Worm (Caenorhabditis elegans): ENCODE results near the gene mgl-1.
A peak's percentile ranks its signal among the peaks of the same experiment; 100 is the strongest.

Gene mgl-1

ce11 chrX:10000635-10001034, 24.5 kb upstream of the mgl-1 start, which contains the start of gene F19C6.2:
Gene F19C6.2, plus strand, starts transcription at chrX:10000935.
- TF ChIP-seq nhr-25 (tag; optimal IDR thresholded peaks at IDR 0.05): no peak
- no peak for TF ChIP-seq mml-1 (tag; optimal IDR thresholded peaks at IDR 0.05)
- no peak for TF ChIP-seq nfya-1 (tag; optimal IDR thresholded peaks at IDR 0.05; ENCODE audit: insufficient read depth)
- TF ChIP-seq unc-39 (tag; optimal IDR thresholded peaks at IDR 0.05): no peak
- TF ChIP-seq unc-62 (GFP tag; optimal IDR thresholded peaks at IDR 0.05): no peak
- TF ChIP-seq ceh-28 (tag; optimal IDR thresholded peaks at IDR 0.05): no peak
- no peak for TF ChIP-seq nhr-23 (tag; optimal IDR thresholded peaks at IDR 0.05)
- no peak for TF ChIP-seq nhr-76 (tag; optimal IDR thresholded peaks at IDR 0.05)
- TF ChIP-seq mdl-1 (tag; optimal IDR thresholded peaks at IDR 0.05): no peak
- no peak for TF ChIP-seq egl-27 (tag; optimal IDR thresholded peaks at IDR 0.05)
- TF ChIP-seq nhr-237 (tag; optimal IDR thresholded peaks at IDR 0.05): no peak
- no peak for TF ChIP-seq nhr-12 (tag; optimal IDR thresholded peaks at IDR 0.05)
- no peak for TF ChIP-seq elt-3 (tag; optimal IDR thresholded peaks at IDR 0.05)
- no peak for TF ChIP-seq tbx-2 (tag; optimal IDR thresholded peaks at IDR 0.05)
- no peak for TF ChIP-seq nhr-43 (tag; optimal IDR thresholded peaks at IDR 0.05; ENCODE audit: poor library complexity, severe bottlenecking)
- no peak for TF ChIP-seq pha-4 (tag; optimal IDR thresholded peaks at IDR 0.05)
- TF ChIP-seq fos-1 (tag; optimal IDR thresholded peaks at IDR 0.05): no peak
- TF ChIP-seq eor-1 (tag; optimal IDR thresholded peaks at IDR 0.05): no peak
- no peak for TF ChIP-seq lin-15B (tag; optimal IDR thresholded peaks at IDR 0.05)

- TF ChIP-seq tbx-2 (tag; optimal IDR thresholded peaks at IDR 0.05) (peak; percentile 64), egl-27 (tag; optimal IDR thresholded peaks at IDR 0.05) (no peak), elt-3 (tag; optimal IDR thresholded peaks at IDR 0.05) (no peak), nhr-77 (tag; optimal IDR thresholded peaks at IDR 0.05) (no peak), egl-5 (tag; optimal IDR thresholded peaks at IDR 0.05) (peak; percentile 68), sea-2 (GFP tag; optimal IDR thresholded peaks at IDR 0.05) (peak; percentile 81), pqm-1 (tag; optimal IDR thresholded peaks at IDR 0.05) (no peak), ztf-11 (tag; optimal IDR thresholded peaks at IDR 0.05) (peak; percentile 3), ztf-4 (tag; optimal IDR thresholded peaks at IDR 0.05) (no peak), elt-2 (tag; optimal IDR thresholded peaks at IDR 0.05) (peak; percentile 50), ceh-82 (tag; optimal IDR thresholded peaks at IDR 0.05) (peak; percentile 70), nhr-67 (tag; optimal IDR thresholded peaks at IDR 0.05) (no peak), daf-12 (tag; optimal IDR thresholded peaks at IDR 0.05) (no peak), nhr-43 (tag; optimal IDR thresholded peaks at IDR 0.05; ENCODE audit: poor library complexity, severe bottlenecking) (no peak), mml-1 (tag; optimal IDR thresholded peaks at IDR 0.05) (no peak), unc-62 (GFP tag; optimal IDR thresholded peaks at IDR 0.05) (no peak), ama-1 (optimal IDR thresholded peaks at IDR 0.05) (no peak), nhr-12 (tag; optimal IDR thresholded peaks at IDR 0.05) (no peak), snpc-4 (tag; optimal IDR thresholded peaks at IDR 0.05) (peak; percentile 70), nhr-11 (tag; optimal IDR thresholded peaks at IDR 0.05) (peak; percentile 45), nhr-237 (tag; optimal IDR thresholded peaks at IDR 0.05) (no peak), ceh-28 (tag; optimal IDR thresholded peaks at IDR 0.05) (peak; percentile 89), pha-4 (tag; optimal IDR thresholded peaks at IDR 0.05) (peak; percentile 69), fos-1 (tag; optimal IDR thresholded peaks at IDR 0.05) (no peak), R02D3.7 (tag; optimal IDR thresholded peaks at IDR 0.05) (peak; percentile 29), unc-39 (tag; optimal IDR thresholded peaks at IDR 0.05) (no peak), lin-39 (tag; optimal IDR thresholded peaks at IDR 0.05) (peak; percentile 49), lin-15B (tag; optimal IDR thresholded peaks at IDR 0.05) (peak; percentile 5), jun-1 (tag; optimal IDR thresholded peaks at IDR 0.05) (no peak), nhr-25 (tag; optimal IDR thresholded peaks at IDR 0.05) (peak; percentile 83), fkh-10 (GFP tag; optimal IDR thresholded peaks at IDR 0.05) (peak; percentile 71), hmg-11 (tag; optimal IDR thresholded peaks at IDR 0.05) (peak; percentile 96), nfya-1 (tag; optimal IDR thresholded peaks at IDR 0.05; ENCODE audit: insufficient read depth) (peak; percentile 69), nhr-23 (tag; optimal IDR thresholded peaks at IDR 0.05) (peak; percentile 89), mdl-1 (tag; optimal IDR thresholded peaks at IDR 0.05) (no peak), eor-1 (tag; optimal IDR thresholded peaks at IDR 0.05) (no peak), zag-1 (tag; optimal IDR thresholded peaks at IDR 0.05) (no peak), lsy-12 (tag; optimal IDR thresholded peaks at IDR 0.05) (peak; percentile 92), elt-1 (tag; optimal IDR thresholded peaks at IDR 0.05) (no peak), ceh-16 (tag; optimal IDR thresholded peaks at IDR 0.05) (no peak), ZK546.5 (tag; optimal IDR thresholded peaks at IDR 0.05) (no peak), skn-1 (tag; optimal IDR thresholded peaks at IDR 0.05) (no peak)
Observed at ce11 chrX:9999599-10000201, 23.6 kb upstream of the mgl-1 start.
